Worm (Caenorhabditis elegans) whole organism, L4 larva: ENCODE results near the gene H10E21.1.

Experiments
- F44E2.7 ChIP-seq: fragments of 200-800 bp; sonication (Bioruptor generic); IDR thresholded peaks from 2 replicates; pipeline ENCODE4 v2.1.2; 2022; ENCODE audit warnings: missing genetic modification characterization, missing compliant biosample characterization
- R02D3.7 ChIP-seq: fragments of 150-350 bp; sonication (generic microtip); optimal IDR thresholded peaks from 3 replicates; lab custom pipeline; 2014; ENCODE audit warnings: missing biosample characterization, missing genetic modification characterization
- T26A8.4 ChIP-seq: fragments of 200-800 bp; sonication (Bioruptor generic); IDR thresholded peaks from 2 replicates; pipeline ENCODE4 v1.3.6; 2022; ENCODE audit warnings: missing genetic modification characterization, missing compliant biosample characterization
- ZK546.5 ChIP-seq, 2 experiments: sonication (generic microtip); optimal IDR thresholded peaks; 2 replicates each; lab custom pipeline; 2017; ENCODE audit warnings: missing biosample characterization in 2 of 2, missing genetic modification characterization in 2 of 2
- aha-1 ChIP-seq: fragments of 150-350 bp; peaks from one replicate; lab custom pipeline; 2014; ENCODE audit warnings: missing biosample characterization, missing genetic modification characterization
- ama-1 ChIP-seq: fragments of 150-350 bp; optimal IDR thresholded peaks from 2 replicates; lab custom pipeline; 2014; ENCODE audit warnings: inconsistent platforms, mixed read lengths
- arid-1 ChIP-seq: fragments of 200-800 bp; sonication (Bioruptor generic); conservative IDR thresholded peaks from 2 replicates; pipeline ENCODE4 v1.3.6; 2022; ENCODE audit warnings: missing genetic modification reagents, missing genetic modification characterization, missing compliant biosample characterization
- attf-4 ChIP-seq: sonication (generic microtip); optimal IDR thresholded peaks from 3 replicates; lab custom pipeline; 2017; ENCODE audit warnings: missing biosample characterization, missing genetic modification characterization
- ceh-62 ChIP-seq: sonication (generic microtip); optimal IDR thresholded peaks from 2 replicates; lab custom pipeline; 2017; ENCODE audit warnings: missing biosample characterization, missing genetic modification characterization
- ctbp-1 ChIP-seq: fragments of 200-800 bp; sonication (Bioruptor generic); IDR thresholded peaks from 2 replicates; pipeline ENCODE4 v1.3.6; 2022; ENCODE audit warnings: missing genetic modification reagents, missing genetic modification characterization, missing compliant biosample characterization
- daf-16 ChIP-seq, 3 experiments: sonication (generic microtip); optimal IDR thresholded peaks; 2 replicates each; lab custom pipeline; 2016 to 2017; ENCODE audit warnings: missing genetic modification characterization in 3 of 3, missing genetic modification reagents in 3 of 3, mild to moderate bottlenecking in 2 of 3, missing compliant biosample characterization in 2 of 3, missing biosample characterization in 1 of 3, moderate library complexity in 1 of 3
- daf-19 ChIP-seq: fragments of 200-800 bp; sonication (Bioruptor generic); conservative IDR thresholded peaks from 2 replicates; pipeline ENCODE4 v1.3.6; 2022; ENCODE audit warnings: missing genetic modification characterization, missing compliant biosample characterization
- dmd-6 ChIP-seq: fragments of 200-800 bp; sonication (Bioruptor generic); IDR thresholded peaks from 2 replicates; pipeline ENCODE4 v1.3.6; 2022; ENCODE audit warnings: missing genetic modification reagents, missing genetic modification characterization, missing compliant biosample characterization
- dmd-8 ChIP-seq: fragments of 200-800 bp; sonication (Bioruptor generic); IDR thresholded peaks from 2 replicates; pipeline ENCODE4 v1.3.6; 2022; ENCODE audit warnings: missing genetic modification characterization, missing compliant biosample characterization
- dmd-9 ChIP-seq: fragments of 200-800 bp; sonication (Bioruptor generic); IDR thresholded peaks from 2 replicates; pipeline ENCODE4 v1.3.6; 2022; ENCODE audit warnings: missing genetic modification reagents, missing genetic modification characterization, missing compliant biosample characterization
- fos-1 ChIP-seq: fragments of 150-350 bp; optimal IDR thresholded peaks from 2 replicates; lab custom pipeline; 2014; ENCODE audit warnings: missing biosample characterization, missing genetic modification characterization
- gei-8 ChIP-seq: fragments of 200-800 bp; sonication (Bioruptor generic); optimal IDR thresholded peaks from 2 replicates; lab custom pipeline; 2018; ENCODE audit warnings: mild to moderate bottlenecking, missing genetic modification characterization, missing compliant biosample characterization
- hmg-1.1 ChIP-seq: fragments of 200-800 bp; sonication (Bioruptor generic); IDR thresholded peaks from 2 replicates; pipeline ENCODE4 v1.3.6; 2022; ENCODE audit warnings: missing genetic modification reagents, missing genetic modification characterization, missing compliant biosample characterization
- lir-3 ChIP-seq: sonication (generic microtip); optimal IDR thresholded peaks from 2 replicates; lab custom pipeline; 2016; ENCODE audit warnings: mild to moderate bottlenecking, missing genetic modification characterization, missing compliant biosample characterization
- lsy-2 ChIP-seq, 2 experiments: fragments of 150-350 bp in 1 of 2; sonication (generic microtip) in 1 of 2; optimal IDR thresholded peaks; 2 replicates each; lab custom pipeline; 2014 to 2017; ENCODE audit warnings: missing biosample characterization in 2 of 2, missing genetic modification characterization in 2 of 2
- madf-5 ChIP-seq, 2 experiments: fragments of 200-800 bp; sonication (Bioruptor generic); IDR thresholded peaks; 2 replicates each; pipeline ENCODE4 v1.3.6; 2022; ENCODE audit warnings: missing compliant biosample characterization in 2 of 2, missing genetic modification characterization in 2 of 2
- madf-9 ChIP-seq: fragments of 200-800 bp; sonication (Bioruptor generic); conservative IDR thresholded peaks from 2 replicates; pipeline ENCODE4 v1.3.6; 2022; ENCODE audit warnings: missing genetic modification reagents, missing genetic modification characterization, missing compliant biosample characterization
- mdl-1 ChIP-seq, 2 experiments: fragments of 150-350 bp in 1 of 2; sonication (generic microtip) in 1 of 2; optimal IDR thresholded peaks; 2 replicates each; lab custom pipeline; 2014 to 2017; ENCODE audit warnings: missing biosample characterization in 2 of 2, missing genetic modification characterization in 2 of 2
- mdt-29 ChIP-seq: fragments of 200-800 bp; sonication (Bioruptor generic); IDR thresholded peaks from 2 replicates; pipeline ENCODE4 v1.3.6; 2022; ENCODE audit warnings: missing genetic modification reagents, missing genetic modification characterization, missing compliant biosample characterization
- mxl-2 ChIP-seq: fragments of 200-800 bp; sonication (Bioruptor generic); conservative IDR thresholded peaks from 2 replicates; pipeline ENCODE4 v1.3.6; 2022; ENCODE audit warnings: missing genetic modification reagents, missing genetic modification characterization, missing compliant biosample characterization
- nhr-10 ChIP-seq: fragments of 150-350 bp; optimal IDR thresholded peaks from 2 replicates; lab custom pipeline; 2014; ENCODE audit warnings: missing biosample characterization, missing genetic modification characterization
- nhr-111 ChIP-seq: fragments of 200-800 bp; sonication (Bioruptor generic); optimal IDR thresholded peaks from 2 replicates; lab custom pipeline; 2018; ENCODE audit warnings: mild to moderate bottlenecking, missing genetic modification characterization, missing compliant biosample characterization
- nhr-25 ChIP-seq: sonication (generic microtip); optimal IDR thresholded peaks from 2 replicates; lab custom pipeline; 2017; ENCODE audit warnings: missing genetic modification characterization, mild to moderate bottlenecking, missing compliant biosample characterization, antibody characterized with exemption, moderate library complexity, borderline replicate concordance; ENCODE audit not compliant: insufficient read depth
- nhr-28 ChIP-seq: fragments of 150-350 bp; optimal IDR thresholded peaks from 2 replicates; lab custom pipeline; 2014; ENCODE audit warnings: missing biosample characterization, missing genetic modification characterization
- nhr-42 ChIP-seq: fragments of 200-800 bp; sonication (Bioruptor generic); IDR thresholded peaks from 2 replicates; pipeline ENCODE4 v1.3.6; 2022; ENCODE audit warnings: missing genetic modification characterization, missing compliant biosample characterization
- nhr-6 ChIP-seq: fragments of 150-350 bp; optimal IDR thresholded peaks from 2 replicates; lab custom pipeline; 2014; ENCODE audit warnings: missing biosample characterization, missing genetic modification characterization
- nhr-77 ChIP-seq: fragments of 150-350 bp; optimal IDR thresholded peaks from 2 replicates; lab custom pipeline; 2014; ENCODE audit warnings: missing biosample characterization, missing genetic modification characterization
- php-3 ChIP-seq: fragments of 200-800 bp; sonication (Bioruptor generic); IDR thresholded peaks from 2 replicates; pipeline ENCODE4 v1.3.6; 2022; ENCODE audit warnings: missing genetic modification reagents, missing genetic modification characterization, missing compliant biosample characterization
- pqm-1 ChIP-seq: sonication (generic microtip); optimal IDR thresholded peaks from 2 replicates; lab custom pipeline; 2017; ENCODE audit warnings: missing biosample characterization, missing genetic modification characterization
- set-16 ChIP-seq: fragments of 200-800 bp; sonication (Bioruptor generic); IDR thresholded peaks from 2 replicates; pipeline ENCODE4 v1.3.6; 2022; ENCODE audit warnings: missing genetic modification reagents, missing genetic modification characterization, missing compliant biosample characterization
- spr-1 ChIP-seq: sonication (generic microtip); optimal IDR thresholded peaks from 2 replicates; lab custom pipeline; 2016; ENCODE audit warnings: mild to moderate bottlenecking, missing genetic modification characterization, missing compliant biosample characterization
- tra-1 ChIP-seq: fragments of 200-800 bp; sonication (Bioruptor generic); IDR thresholded peaks from 2 replicates; pipeline ENCODE4 v1.3.6; 2022; ENCODE audit warnings: missing genetic modification reagents, missing genetic modification characterization, missing compliant biosample characterization
- vab-7 ChIP-seq: fragments of 200-800 bp; sonication (Bioruptor generic); IDR thresholded peaks from 2 replicates; pipeline ENCODE4 v1.3.6; 2022; ENCODE audit warnings: missing genetic modification reagents, missing genetic modification characterization, missing compliant biosample characterization
- zip-11 ChIP-seq: fragments of 200-800 bp; sonication (Bioruptor generic); IDR thresholded peaks from 2 replicates; pipeline ENCODE4 v1.3.6; 2022; ENCODE audit warnings: missing genetic modification characterization, missing compliant biosample characterization
- ztf-11 ChIP-seq: fragments of 150-350 bp; optimal IDR thresholded peaks from 2 replicates; lab custom pipeline; 2014; ENCODE audit warnings: missing biosample characterization, missing genetic modification characterization

The H10E21.1 gene

ce11 chrIII:63584-64316, 48.2 kb downstream of the H10E21.1 start (continued):
- TF ChIP-seq daf-19 (GFP tag; lab: Robert Waterston, UW) (no peak), ZK546.5 (tag; optimal IDR thresholded peaks at IDR 0.05; lab: Kevin White, UChicago) (no peak), tra-1 (GFP tag; lab: Robert Waterston, UW) (0 out of 2 replicates have a peak, but pooled peaks have one; percentile 26), nhr-42 (GFP tag; lab: Robert Waterston, UW) (no peak), dmd-9 (no peak), dmd-6 (GFP tag; lab: Robert Waterston, UW) (no peak; the same call in 1 of the 2 replicates), php-3 (GFP tag; lab: Robert Waterston, UW) (no peak), ceh-62 (no peak), R02D3.7 (no peak), nhr-10 (tag; lab: Kevin White, UChicago) (no peak), fos-1 (no peak), aha-1 (tag; lab: Kevin White, UChicago) (peak; percentile 94), gei-8 (no peak), ctbp-1 (peak; percentile 35; the same call in 1 of the 2 replicates), ztf-11 (tag; lab: Kevin White, UChicago) (no peak), spr-1 (tag; lab: Kevin White, UChicago) (no peak), pqm-1 (tag; lab: Kevin White, UChicago) (no peak), nhr-6 (tag; lab: Kevin White, UChicago) (no peak), T26A8.4 (GFP tag; lab: Robert Waterston, UW) (peak; percentile 69), madf-9 (GFP tag; lab: Robert Waterston, UW) (no peak)

- TF ChIP-seq madf-5 (GFP tag; IDR thresholded peaks at IDR 0.05; lab: Robert Waterston, UW) (0 out of 4 replicates have a peak, but pooled peaks of 1 of the 2 experiments have one; percentile 5), aha-1 (tag; lab: Kevin White, UChicago) (peak; percentile 98), mxl-2 (GFP tag; lab: Robert Waterston, UW) (no peak), dmd-8 (no peak), ama-1 (lab: Kevin White, UChicago) (peak; percentile 60), mdl-1 (tag; optimal IDR thresholded peaks at IDR 0.05; lab: Kevin White, UChicago) (no peak), daf-16 (GFP tag; optimal IDR thresholded peaks at IDR 0.05; lab: Kevin White, UChicago) (no peak), daf-16 (tag; optimal IDR thresholded peaks at IDR 0.05; lab: Kevin White, UChicago) (no peak), T26A8.4 (GFP tag; lab: Robert Waterston, UW) (no peak; the same call in 1 of the 2 replicates), set-16 (GFP tag; lab: Robert Waterston, UW) (peak; percentile 53; the same call in 1 of the 2 replicates), nhr-77 (tag; lab: Kevin White, UChicago) (no peak), lir-3 (tag; lab: Kevin White, UChicago) (no peak), nhr-111 (GFP tag; lab: Kevin White, UChicago) (no peak), ceh-62 (no peak), nhr-25 (tag; lab: Kevin White, UChicago) (peak; percentile 26), F44E2.7 (GFP tag; lab: Robert Waterston, UW) (no peak), vab-7 (no peak), arid-1 (GFP tag; lab: Robert Waterston, UW) (0 out of 2 replicates have a peak, but pooled peaks have one; percentile 2), hmg-1.1 (GFP tag; lab: Robert Waterston, UW) (peak; percentile 31; the same call in 1 of the 2 replicates), attf-4 (tag; lab: Kevin White, UChicago) (no peak), mdt-29 (0 out of 2 replicates have a peak, but pooled peaks have one; percentile 25), dmd-9 (no peak), nhr-10 (tag; lab: Kevin White, UChicago) (no peak), zip-11 (GFP tag; lab: Robert Waterston, UW) (no peak), lsy-2 (tag; optimal IDR thresholded peaks at IDR 0.05; lab: Kevin White, UChicago) (peak in 1 of 2 experiments; percentile 14), nhr-28 (peak; percentile 7)
- TF ChIP-seq, all 104 proteins: peak for 10
These were observed 49.4 kb downstream of the H10E21.1 start for ce11 chrIII:64747-65625.
